Worm (Caenorhabditis elegans) whole organism, midembryonic: ENCODE measurements around the gene srx-114.
A peak's percentile ranks its signal among the peaks of the same experiment; 100 is the strongest.

Source experiments
- T22C8.4 ChIP-seq: fragments of 200-800 bp; sonication (Bioruptor generic); IDR thresholded peaks from 2 replicates; pipeline ENCODE4 v1.3.6; 2022; ENCODE audit warnings: missing genetic modification characterization, missing compliant biosample characterization
- cog-1 ChIP-seq: sonication (generic microtip); optimal IDR thresholded peaks from 2 replicates; lab custom pipeline; 2016; ENCODE audit warnings: missing genetic modification characterization, missing compliant biosample characterization
- flt-1 ChIP-seq: fragments of 200-800 bp; sonication (Bioruptor generic); IDR thresholded peaks from 2 replicates; pipeline ENCODE4 v1.3.6; 2022; ENCODE audit warnings: missing genetic modification characterization, missing compliant biosample characterization
- klf-2 ChIP-seq: fragments of 200-800 bp; sonication (Bioruptor generic); conservative IDR thresholded peaks from 2 replicates; pipeline ENCODE4 v1.3.6; 2022; ENCODE audit warnings: missing genetic modification reagents, missing genetic modification characterization, missing compliant biosample characterization
- med-1 ChIP-seq: sonication (generic microtip); optimal IDR thresholded peaks from 2 replicates; lab custom pipeline; 2017; ENCODE audit warnings: missing genetic modification characterization, mild to moderate bottlenecking, missing compliant biosample characterization, antibody characterized with exemption, missing genetic modification reagents; ENCODE audit not compliant: insufficient read depth
- ref-1 ChIP-seq: fragments of 200-800 bp; sonication (Bioruptor generic); conservative IDR thresholded peaks from 2 replicates; pipeline ENCODE4 v1.3.6; 2022; ENCODE audit warnings: missing genetic modification reagents, missing genetic modification characterization, missing compliant biosample characterization
- tab-1 ChIP-seq: fragments of 200-800 bp; sonication (Bioruptor generic); IDR thresholded peaks from 2 replicates; pipeline ENCODE4 v1.3.6; 2022; ENCODE audit warnings: missing genetic modification characterization, missing compliant biosample characterization
- ztf-23 ChIP-seq: fragments of 200-800 bp; sonication (Bioruptor generic); IDR thresholded peaks from 2 replicates; pipeline ENCODE4 v1.3.6; 2022; ENCODE audit warnings: missing genetic modification reagents, missing genetic modification characterization, missing compliant biosample characterization
- ztf-29 ChIP-seq: fragments of 200-800 bp; sonication (Bioruptor generic); IDR thresholded peaks from 2 replicates; pipeline ENCODE4 v1.3.6; 2022; ENCODE audit warnings: missing genetic modification reagents, missing genetic modification characterization, missing compliant biosample characterization

srx-114 gene

ce11 chrII:5433069-5433468, at the start of gene srx-114:
TSS of gene srx-114 (minus strand) at chrII:5433169.
- no peak for TF ChIP-seq med-1 (GFP tag; lab: Kevin White, UChicago)
- TF ChIP-seq cog-1, result no peak
- TF ChIP-seq flt-1 (GFP tag; lab: Robert Waterston, UW), result no peak
- no peak for TF ChIP-seq ref-1 (GFP tag; lab: Robert Waterston, UW)
- no peak for TF ChIP-seq T22C8.4 (GFP tag; lab: Robert Waterston, UW)
- TF ChIP-seq ztf-29 (GFP tag; lab: Robert Waterston, UW), result no peak

ce11 chrII:5481982-5482381, 49.0 kb upstream of the srx-114 start, which contains the start of gene cal-8:
TSS of gene cal-8 (minus strand) at chrII:5482041.
- no peak for TF ChIP-seq ref-1 (GFP tag; lab: Robert Waterston, UW)
- no peak for TF ChIP-seq ztf-23 (GFP tag; lab: Robert Waterston, UW)
- no peak for TF ChIP-seq T22C8.4 (GFP tag; lab: Robert Waterston, UW)
- no peak for TF ChIP-seq ztf-29 (GFP tag; lab: Robert Waterston, UW)
- TF ChIP-seq flt-1 (GFP tag; lab: Robert Waterston, UW), result no peak
- TF ChIP-seq tab-1 (GFP tag; lab: Robert Waterston, UW), result no peak
- TF ChIP-seq cog-1, result no peak
- TF ChIP-seq klf-2 (GFP tag; lab: Robert Waterston, UW), result no peak
- TF ChIP-seq med-1 (GFP tag; lab: Kevin White, UChicago), result no peak

ce11 chrII:5478318-5478717, 45.3 kb upstream of the srx-114 start, which contains the start of gene F56D1.1:
TSS of gene F56D1.1 (plus strand) at chrII:5478618.
- TF ChIP-seq T22C8.4 (GFP tag; lab: Robert Waterston, UW) (no peak), ztf-23 (GFP tag; lab: Robert Waterston, UW) (no peak), med-1 (GFP tag; lab: Kevin White, UChicago) (no peak), ref-1 (GFP tag; lab: Robert Waterston, UW) (no peak), tab-1 (GFP tag; lab: Robert Waterston, UW) (no peak), cog-1 (no peak), klf-2 (GFP tag; lab: Robert Waterston, UW) (no peak), flt-1 (GFP tag; lab: Robert Waterston, UW) (no peak), ztf-29 (GFP tag; lab: Robert Waterston, UW) (no peak)

- no peak for TF ChIP-seq med-1 (GFP tag; lab: Kevin White, UChicago)
- no peak for TF ChIP-seq ztf-29 (GFP tag; lab: Robert Waterston, UW)
- no peak for TF ChIP-seq flt-1 (GFP tag; lab: Robert Waterston, UW)
- TF ChIP-seq T22C8.4 (GFP tag; lab: Robert Waterston, UW), result no peak
- TF ChIP-seq cog-1, result no peak
- TF ChIP-seq ztf-23 (GFP tag; lab: Robert Waterston, UW), result no peak
- TF ChIP-seq ref-1 (GFP tag; lab: Robert Waterston, UW), result no peak
- no peak for TF ChIP-seq tab-1 (GFP tag; lab: Robert Waterston, UW)
- TF ChIP-seq klf-2 (GFP tag; lab: Robert Waterston, UW), result no peak
Observed at ce11 chrII:5474946-5475345, 42.0 kb upstream of the srx-114 start, which contains the start of gene ilcr-2. TSS of gene ilcr-2 (plus strand) at chrII:5475246.

- TF ChIP-seq flt-1 (GFP tag; lab: Robert Waterston, UW) (peak; percentile 41; the same call in 1 of the 2 replicates), cog-1 (no peak), ref-1 (GFP tag; lab: Robert Waterston, UW) (no peak), tab-1 (GFP tag; lab: Robert Waterston, UW) (no peak), klf-2 (GFP tag; lab: Robert Waterston, UW) (no peak)
Observed at ce11 chrII:5473946-5474423, 41.0 kb upstream of the srx-114 start, which contains the start of gene mrps-16. TSS of gene mrps-16 (plus strand) at chrII:5474373.

- TF ChIP-seq med-1 (GFP tag; lab: Kevin White, UChicago) (no peak), ref-1 (GFP tag; lab: Robert Waterston, UW) (no peak), T22C8.4 (GFP tag; lab: Robert Waterston, UW) (no peak), tab-1 (GFP tag; lab: Robert Waterston, UW) (no peak), klf-2 (GFP tag; lab: Robert Waterston, UW) (no peak), ztf-23 (GFP tag; lab: Robert Waterston, UW) (no peak), ztf-29 (GFP tag; lab: Robert Waterston, UW) (no peak), flt-1 (GFP tag; lab: Robert Waterston, UW) (no peak), cog-1 (no peak)
Observed at ce11 chrII:5465729-5466408, 32.9 kb upstream of the srx-114 start, which contains the start of gene clr-1. TSS of gene clr-1 (plus strand) at chrII:5466358.

- no peak for TF ChIP-seq tab-1 (GFP tag; lab: Robert Waterston, UW)
- no peak for TF ChIP-seq ztf-23 (GFP tag; lab: Robert Waterston, UW)
- no peak for TF ChIP-seq T22C8.4 (GFP tag; lab: Robert Waterston, UW)
- no peak for TF ChIP-seq ref-1 (GFP tag; lab: Robert Waterston, UW)
- TF ChIP-seq ztf-29 (GFP tag; lab: Robert Waterston, UW), result no peak
- no peak for TF ChIP-seq med-1 (GFP tag; lab: Kevin White, UChicago)
- TF ChIP-seq klf-2 (GFP tag; lab: Robert Waterston, UW), result no peak
- no peak for TF ChIP-seq flt-1 (GFP tag; lab: Robert Waterston, UW)
- TF ChIP-seq cog-1, result no peak
Observed at ce11 chrII:5463692-5464300, 30.8 kb upstream of the srx-114 start.

- no peak for TF ChIP-seq ztf-29 (GFP tag; lab: Robert Waterston, UW)
- no peak for TF ChIP-seq flt-1 (GFP tag; lab: Robert Waterston, UW)
- no peak for TF ChIP-seq ztf-23 (GFP tag; lab: Robert Waterston, UW)
- TF ChIP-seq cog-1, result peak; percentile 16
- TF ChIP-seq T22C8.4 (GFP tag; lab: Robert Waterston, UW), result peak; percentile 72
Observed at ce11 chrII:5460911-5461310, 27.9 kb upstream of the srx-114 start.
